Fruit fly (Drosophila melanogaster) whole organism, prepupa: Measurements from ENCODE around the gene mag.

Source experiments
- Blimp-1 ChIP-seq: fragments of 200-800 bp; sonication (Bioruptor generic); optimal IDR thresholded peaks from 3 replicates; lab custom pipeline; 2017; ENCODE audit warnings: missing biosample characterization, missing genetic modification characterization, mild to moderate bottlenecking, moderate library complexity, missing genetic modification reagents
- CG11294 ChIP-seq: fragments of 200-800 bp; sonication (Bioruptor generic); IDR thresholded peaks from 2 replicates; pipeline ENCODE4 v1.3.6; 2022; ENCODE audit warnings: missing biosample characterization, missing genetic modification characterization
- CG11762 ChIP-seq: fragments of 200-800 bp; sonication (Bioruptor generic); optimal IDR thresholded peaks from 3 replicates; lab custom pipeline; 2016; ENCODE audit warnings: missing biosample characterization, missing genetic modification characterization; ENCODE audit not compliant: insufficient read depth
- CG15336 ChIP-seq: fragments of 200-800 bp; sonication (Bioruptor generic); IDR thresholded peaks from 2 replicates; pipeline ENCODE4 v1.3.6; 2022; ENCODE audit warnings: missing biosample characterization, missing genetic modification characterization
- CG1621 ChIP-seq: fragments of 200-800 bp; sonication (Bioruptor generic); optimal IDR thresholded peaks from 3 replicates; lab custom pipeline; 2018; ENCODE audit warnings: missing biosample characterization, mild to moderate bottlenecking, missing genetic modification characterization
- CG16779 ChIP-seq: fragments of 200-800 bp; sonication (Bioruptor generic); optimal IDR thresholded peaks from 3 replicates; lab custom pipeline; 2017; ENCODE audit warnings: missing biosample characterization, mild to moderate bottlenecking, missing genetic modification characterization
- CG3032 ChIP-seq: fragments of 200-800 bp; optimal IDR thresholded peaks from 2 replicates; lab custom pipeline; 2019; ENCODE audit warnings: missing biosample characterization, mild to moderate bottlenecking, missing genetic modification characterization, moderate library complexity
- CG32006 ChIP-seq: fragments of 200-800 bp; sonication (Bioruptor generic); optimal IDR thresholded peaks from 3 replicates; lab custom pipeline; 2017; ENCODE audit warnings: missing biosample characterization, mild to moderate bottlenecking, missing genetic modification characterization
- CG34406 ChIP-seq: fragments of 200-800 bp; sonication (Bioruptor generic); optimal IDR thresholded peaks from 3 replicates; lab custom pipeline; 2016; ENCODE audit warnings: missing biosample characterization, missing genetic modification characterization
- CG3919 ChIP-seq: fragments of 200-800 bp; sonication (Bioruptor generic); optimal IDR thresholded peaks from 3 replicates; lab custom pipeline; 2016; ENCODE audit warnings: missing biosample characterization, missing genetic modification characterization
- CG6276 ChIP-seq: fragments of 200-800 bp; sonication (Bioruptor generic); optimal IDR thresholded peaks from 2 replicates; lab custom pipeline; 2017; ENCODE audit warnings: missing biosample characterization, mild to moderate bottlenecking, missing genetic modification characterization
- CG6792 ChIP-seq: fragments of 200-800 bp; sonication (Bioruptor generic); optimal IDR thresholded peaks from 3 replicates; lab custom pipeline; 2016; ENCODE audit warnings: missing biosample characterization, missing genetic modification characterization
- CG6808 ChIP-seq: fragments of 200-800 bp; sonication (Bioruptor generic); optimal IDR thresholded peaks from 3 replicates; lab custom pipeline; 2017; ENCODE audit warnings: missing biosample characterization, missing genetic modification characterization, mild to moderate bottlenecking, moderate library complexity, missing genetic modification reagents
- Eip75B ChIP-seq: fragments of 200-800 bp; sonication (Bioruptor generic); optimal IDR thresholded peaks from 3 replicates; lab custom pipeline; 2016; ENCODE audit warnings: missing biosample characterization, missing genetic modification characterization
- Eip93F ChIP-seq: fragments of 200-800 bp; sonication (Bioruptor generic); optimal IDR thresholded peaks from 2 replicates; lab custom pipeline; 2016; ENCODE audit warnings: missing biosample characterization, mild to moderate bottlenecking, missing genetic modification characterization
- Ets21C ChIP-seq: fragments of 200-800 bp; sonication (Bioruptor generic); optimal IDR thresholded peaks from 3 replicates; lab custom pipeline; 2016; ENCODE audit warnings: missing biosample characterization, missing genetic modification characterization
- Gug ChIP-seq: fragments of 200-800 bp; sonication (Bioruptor generic); IDR thresholded peaks from 2 replicates; pipeline ENCODE4 v1.3.6; 2022; ENCODE audit warnings: missing biosample characterization, missing genetic modification characterization
- Hr38 ChIP-seq: sonication (Bioruptor generic); optimal IDR thresholded peaks from 2 replicates; lab custom pipeline; 2016; ENCODE audit warnings: missing biosample characterization, missing genetic modification characterization
- Hr39 ChIP-seq: fragments of 200-800 bp; sonication (Bioruptor generic); optimal IDR thresholded peaks from 2 replicates; lab custom pipeline; 2016; ENCODE audit warnings: missing biosample characterization, missing genetic modification characterization
- Lpt ChIP-seq: fragments of 200-800 bp; sonication (Bioruptor generic); optimal IDR thresholded peaks from 3 replicates; lab custom pipeline; 2016; ENCODE audit warnings: missing biosample characterization, missing genetic modification characterization
- OdsH ChIP-seq: fragments of 200-800 bp; sonication (Bioruptor generic); optimal IDR thresholded peaks from 3 replicates; lab custom pipeline; 2016; ENCODE audit warnings: missing biosample characterization, missing genetic modification characterization
- Smox ChIP-seq: fragments of 200-800 bp; sonication (Bioruptor generic); optimal IDR thresholded peaks from 3 replicates; lab custom pipeline; 2016; ENCODE audit warnings: missing biosample characterization, missing genetic modification characterization
- Sox14 ChIP-seq: fragments of 200-800 bp; sonication (Bioruptor generic); optimal IDR thresholded peaks from 3 replicates; lab custom pipeline; 2016; ENCODE audit warnings: missing biosample characterization, missing genetic modification characterization
- Sox15 ChIP-seq: fragments of 200-800 bp; sonication (Bioruptor generic); optimal IDR thresholded peaks from 3 replicates; lab custom pipeline; 2016; ENCODE audit warnings: missing biosample characterization, missing genetic modification characterization
- dsx ChIP-seq: fragments of 200-800 bp; optimal IDR thresholded peaks from 3 replicates; lab custom pipeline; 2019; ENCODE audit warnings: missing biosample characterization, mild to moderate bottlenecking, missing genetic modification characterization, moderate library complexity; ENCODE audit not compliant: poor library complexity, severe bottlenecking
- esn ChIP-seq: fragments of 200-800 bp; sonication (Bioruptor generic); optimal IDR thresholded peaks from 2 replicates; lab custom pipeline; 2016; ENCODE audit warnings: missing biosample characterization, mild to moderate bottlenecking, missing genetic modification characterization, moderate library complexity
- fd85E ChIP-seq: fragments of 200-800 bp; sonication (Bioruptor generic); optimal IDR thresholded peaks from 3 replicates; lab custom pipeline; 2016; ENCODE audit warnings: missing biosample characterization, missing genetic modification characterization
- fkh ChIP-seq: fragments of 200-800 bp; sonication (Bioruptor generic); optimal IDR thresholded peaks from 3 replicates; lab custom pipeline; 2017; ENCODE audit warnings: missing biosample characterization, mild to moderate bottlenecking, missing genetic modification characterization, moderate library complexity
- lz ChIP-seq: fragments of 200-800 bp; sonication (Bioruptor generic); optimal IDR thresholded peaks from 3 replicates; lab custom pipeline; 2016; ENCODE audit warnings: missing biosample characterization, missing genetic modification characterization
- ss ChIP-seq, 2 experiments: fragments of 200-800 bp; sonication (Bioruptor generic); optimal IDR thresholded peaks; 2 replicates in 1 of 2; 3 replicates in 1 of 2; lab custom pipeline; 2017 to 2018; ENCODE audit warnings: mild to moderate bottlenecking in 2 of 2, missing biosample characterization in 2 of 2, missing genetic modification characterization in 2 of 2, moderate library complexity in 1 of 2
- vri ChIP-seq: fragments of 200-800 bp; sonication (Bioruptor generic); optimal IDR thresholded peaks from 3 replicates; lab custom pipeline; 2016; ENCODE audit warnings: missing biosample characterization, mild to moderate bottlenecking, missing genetic modification characterization

The mag gene

DNA sequence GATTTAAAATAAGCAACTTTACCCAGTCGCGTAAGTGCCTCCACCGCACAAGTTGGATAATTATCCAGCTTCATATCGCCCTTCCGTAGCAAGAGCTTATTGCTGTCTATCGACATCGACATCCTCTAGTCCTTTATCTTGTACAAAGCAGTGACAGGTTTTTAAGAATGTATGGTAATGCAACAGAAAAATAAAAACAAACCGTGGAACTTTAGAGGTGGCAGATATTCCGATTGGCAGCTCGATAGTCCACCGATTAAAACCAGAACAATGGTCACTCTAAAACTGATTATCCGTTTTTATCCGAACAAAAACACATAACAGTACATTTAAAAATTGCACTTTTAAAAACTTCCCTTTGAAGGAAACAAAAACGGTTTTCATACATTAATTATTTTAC, 33.0 kb upstream of the mag start, which contains the start of gene CG5274:
TSS of gene CG5274 (minus strand) at position 218 of the 400 bp plus-strand sequence.
- TF ChIP-seq Lpt (GFP tag; lab: Kevin White, UChicago) (no peak), lz (GFP tag; lab: Kevin White, UChicago) (no peak), CG16779 (no peak), OdsH (GFP tag; lab: Kevin White, UChicago) (no peak), Ets21C (no peak), CG3919 (no peak), CG6792 (no peak), CG11294 (no peak), Gug (no peak), ss (GFP tag; optimal IDR thresholded peaks at IDR 0.05; lab: Kevin White, UChicago) (no peak), CG11762 (no peak), CG6276 (GFP tag; lab: Kevin White, UChicago) (no peak), dsx (GFP tag; lab: Kevin White, UChicago) (no peak), Sox14 (GFP tag; lab: Kevin White, UChicago) (no peak), Smox (GFP tag; lab: Kevin White, UChicago) (no peak), CG6808 (GFP tag; lab: Kevin White, UChicago) (no peak), vri (no peak), CG32006 (GFP tag; lab: Kevin White, UChicago) (no peak), CG1621 (tag; lab: Kevin White, UChicago) (no peak)

DNA sequence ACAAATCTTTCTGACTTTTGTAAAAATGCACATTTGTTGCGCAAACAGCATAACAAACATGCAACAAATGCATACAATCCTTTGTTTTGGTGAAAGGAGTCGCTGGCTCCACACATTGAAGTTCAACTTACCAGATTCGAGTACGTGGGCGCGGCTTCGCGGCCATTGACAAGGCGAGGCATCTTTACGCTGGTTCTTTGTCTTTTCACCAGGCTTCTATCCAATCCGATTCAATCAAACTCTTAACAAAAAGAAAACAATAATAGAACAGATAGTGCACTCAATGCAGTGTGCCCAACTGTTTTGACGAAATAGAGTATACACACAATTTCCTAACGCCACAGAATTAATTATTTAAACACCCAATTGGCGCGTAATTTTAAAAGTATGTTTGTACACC, 30.3 kb upstream of the mag start, which contains the start of gene CG5262:
TSS of gene CG5262 (minus strand) at position 294 of the 400 bp plus-strand sequence.
- no peak for TF ChIP-seq Sox15 (GFP tag; lab: Kevin White, UChicago)
- TF ChIP-seq CG15336 (GFP tag; lab: Robert Waterston, UW): 0 out of 2 replicates have a peak, but pooled peaks have one; percentile 25
- peak; percentile 87 for TF ChIP-seq Sox14 (GFP tag; lab: Kevin White, UChicago)
- peak; percentile 13 for TF ChIP-seq CG3032

DNA sequence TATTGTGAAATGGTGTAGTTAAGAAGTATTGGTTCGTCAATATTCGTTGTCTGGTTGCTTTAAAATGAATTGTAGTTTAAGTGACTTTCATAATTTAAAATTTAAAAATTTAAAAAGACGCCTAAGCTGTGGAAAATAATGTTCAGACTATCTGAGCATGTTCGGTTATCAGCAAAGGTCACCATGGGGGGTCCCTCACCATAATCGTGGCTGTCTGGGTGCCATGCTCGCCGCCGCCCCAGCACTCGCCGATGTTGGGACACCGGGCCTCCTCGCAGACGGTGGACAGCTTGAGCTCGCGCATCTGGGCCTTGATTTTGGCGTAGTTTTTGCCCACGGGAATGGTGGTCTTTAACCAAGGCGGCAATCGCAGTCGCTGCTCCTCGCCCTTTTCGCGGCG, 28.9 kb upstream of the mag start:
- TF ChIP-seq CG11294: no peak
- TF ChIP-seq CG34406 (GFP tag; lab: Kevin White, UChicago): no peak

DNA sequence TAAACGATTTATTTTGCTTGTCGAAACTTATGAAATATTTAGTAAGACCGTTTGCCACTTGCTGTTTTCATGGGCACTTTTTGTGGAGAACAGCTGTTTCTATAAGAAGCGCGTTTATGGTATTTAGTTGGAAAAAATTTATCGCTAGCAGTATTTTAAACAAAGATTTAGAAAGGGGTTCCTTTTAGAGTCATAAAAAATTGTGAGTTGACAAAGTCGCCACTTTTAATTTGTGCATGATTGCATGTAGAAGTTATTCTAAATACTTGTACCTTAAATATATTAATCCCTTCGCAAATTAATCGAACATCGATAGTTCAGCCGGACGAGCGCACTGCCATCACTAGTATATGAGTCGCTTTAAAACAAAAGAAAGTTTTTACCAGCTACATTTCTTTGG, 28.2 kb upstream of the mag start, which contains the start of the genes Las and Psn:
TSS of gene Las (minus strand) at position 65 of the 400 bp plus-strand sequence.
TSS of gene Psn (plus strand) at position 172 of the 400 bp plus-strand sequence.
- TF ChIP-seq esn (GFP tag; lab: Kevin White, UChicago) (peak; percentile 38), Hr39 (no peak), lz (GFP tag; lab: Kevin White, UChicago) (peak; percentile 15), Hr38 (GFP tag; lab: Kevin White, UChicago) (no peak), vri (no peak), CG3032 (no peak), fd85E (GFP tag; lab: Kevin White, UChicago) (no peak), fkh (GFP tag; lab: Kevin White, UChicago) (no peak), Eip75B (GFP tag; lab: Kevin White, UChicago) (no peak), CG6276 (GFP tag; lab: Kevin White, UChicago) (no peak), Ets21C (no peak), Sox14 (GFP tag; lab: Kevin White, UChicago) (peak; percentile 82), Blimp-1 (no peak), CG3919 (no peak), ss (GFP tag; optimal IDR thresholded peaks at IDR 0.05; lab: Kevin White, UChicago) (no peak), Eip93F (GFP tag; lab: Kevin White, UChicago) (no peak)

DNA sequence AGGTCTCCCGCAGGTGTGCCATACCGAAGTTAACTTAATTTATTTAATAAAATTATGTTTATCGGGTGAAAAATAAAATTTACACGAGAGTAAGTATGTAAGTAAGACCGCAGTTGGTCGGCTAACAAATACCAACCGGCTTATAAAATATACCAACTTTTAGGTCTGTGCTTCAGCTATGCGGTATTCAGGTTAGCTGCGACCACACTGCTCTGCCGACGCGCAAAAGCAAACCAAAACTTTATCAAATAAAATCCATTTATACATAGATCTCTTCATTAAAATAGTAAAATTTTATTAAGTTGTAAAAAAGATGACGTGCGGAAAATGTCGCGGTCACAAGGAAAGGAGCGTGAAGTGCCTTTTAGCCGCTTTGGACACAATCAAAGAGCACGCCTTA, 24.4 kb upstream of the mag start, which contains the start of the genes mRpL15 and CtIP:
TSS of gene mRpL15 (minus strand) at position 141 of the 400 bp plus-strand sequence.
TSS of gene CtIP (plus strand) at position 182 of the 400 bp plus-strand sequence.
- TF ChIP-seq Eip93F (GFP tag; lab: Kevin White, UChicago) (peak; percentile 25), esn (GFP tag; lab: Kevin White, UChicago) (peak; percentile 16), CG34406 (GFP tag; lab: Kevin White, UChicago) (no peak)
- TF ChIP-seq, all 60 proteins: peak for 2
